Worm (Caenorhabditis elegans) whole organism, late embryonic: ENCODE results near the gene npl-4.2.

ENCODE experiments used
- hlh-13 ChIP-seq: fragments of 200-800 bp; sonication (Bioruptor generic); optimal IDR thresholded peaks from 2 replicates; lab custom pipeline; 2018; ENCODE audit warnings: mild to moderate bottlenecking, missing genetic modification characterization, missing compliant biosample characterization
- nhr-11 ChIP-seq: fragments of 150-350 bp; optimal IDR thresholded peaks from 2 replicates; lab custom pipeline; 2014; ENCODE audit warnings: missing biosample characterization, missing genetic modification characterization
- pqm-1 ChIP-seq: sonication (generic microtip); optimal IDR thresholded peaks from 2 replicates; lab custom pipeline; 2016; ENCODE audit warnings: missing genetic modification characterization, missing compliant biosample characterization
- ttx-3 ChIP-seq: sonication (generic microtip); optimal IDR thresholded peaks from 2 replicates; lab custom pipeline; 2016; ENCODE audit warnings: missing genetic modification reagents, missing genetic modification characterization, missing compliant biosample characterization

DNA sequence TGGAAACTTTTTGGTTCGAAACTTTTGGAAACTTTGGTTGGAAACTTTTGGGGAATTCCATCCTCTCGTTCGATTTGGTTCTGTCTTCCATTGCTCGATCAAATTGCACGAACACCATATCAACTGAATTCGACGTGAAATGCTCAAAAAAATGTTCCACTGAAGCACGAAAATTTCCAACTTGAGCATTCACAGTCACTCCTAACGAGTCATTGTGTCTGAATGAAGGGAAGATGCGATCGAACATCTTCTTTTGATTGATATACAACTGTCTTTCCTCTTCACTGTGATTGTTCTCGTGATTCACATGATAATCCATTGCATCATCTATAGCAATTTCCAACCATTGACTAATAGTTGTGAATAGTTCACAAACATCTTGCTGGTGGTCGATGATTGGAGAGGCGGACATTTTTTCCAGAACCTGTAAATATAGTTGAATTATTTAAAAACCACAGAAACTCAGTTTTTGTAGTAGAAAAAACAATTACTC, 5.7 kb downstream of the npl-4.2 start, which contains the start of gene F59E12.15:
- TF ChIP-seq pqm-1 (no peak), hlh-13 (GFP tag; lab: Kevin White, UChicago) (no peak), ttx-3 (tag; lab: Kevin White, UChicago) (no peak), nhr-11 (tag; lab: Kevin White, UChicago) (no peak)
